Worm (Caenorhabditis elegans): ENCODE results near the gene R10D12.6.

- TF ChIP-seq zag-1 (tag; optimal IDR thresholded peaks at IDR 0.05) (no peak), fkh-10 (GFP tag; optimal IDR thresholded peaks at IDR 0.05) (no peak), aly-2 (tag; optimal IDR thresholded peaks at IDR 0.05) (no peak), mdl-1 (tag; optimal IDR thresholded peaks at IDR 0.05) (no peak), elt-1 (tag; optimal IDR thresholded peaks at IDR 0.05) (no peak), elt-3 (tag; optimal IDR thresholded peaks at IDR 0.05) (no peak), pha-4 (tag; optimal IDR thresholded peaks at IDR 0.05) (no peak), skn-1 (tag; optimal IDR thresholded peaks at IDR 0.05) (no peak), ztf-4 (tag; optimal IDR thresholded peaks at IDR 0.05) (no peak), ceh-16 (tag; optimal IDR thresholded peaks at IDR 0.05) (no peak), egl-27 (tag; optimal IDR thresholded peaks at IDR 0.05) (no peak), daf-12 (tag; optimal IDR thresholded peaks at IDR 0.05) (no peak), ZK546.5 (tag; optimal IDR thresholded peaks at IDR 0.05) (no peak), nhr-237 (tag; optimal IDR thresholded peaks at IDR 0.05) (no peak)
Measured at ce11 chrV:13915390-13915789, 33.7 kb upstream of the R10D12.6 start, which contains the start of gene gcy-32.
